Fruit fly (Drosophila melanogaster): ENCODE measurements around the gene S.

Gene S

dm6 chr2L:1070332-1070731, 7.3 kb downstream of the S start (continued):
- TF ChIP-seq N (GFP tag; optimal IDR thresholded peaks at IDR 0.05) (no peak), sage (GFP tag; optimal IDR thresholded peaks at IDR 0.05) (no peak), Vsx2 (GFP tag; optimal IDR thresholded peaks at IDR 0.05; ENCODE audit: partially characterized antibody) (no peak), CG32264 (GFP tag; optimal IDR thresholded peaks at IDR 0.05) (no peak), Mio (GFP tag; optimal IDR thresholded peaks at IDR 0.05) (no peak)

dm6 chr2L:1069475-1069874, 8.1 kb downstream of the S start:
- peak; percentile 29 for TF ChIP-seq psq (GFP tag; optimal IDR thresholded peaks at IDR 0.05)
- no peak for TF ChIP-seq HLH106 (tag; optimal IDR thresholded peaks at IDR 0.05)
- TF ChIP-seq N (GFP tag; optimal IDR thresholded peaks at IDR 0.05): no peak
- TF ChIP-seq fru (GFP tag; optimal IDR thresholded peaks at IDR 0.05): peak; percentile 26
- TF ChIP-seq brk (GFP tag; optimal IDR thresholded peaks at IDR 0.05): no peak
- TF ChIP-seq Dfd (GFP tag; optimal IDR thresholded peaks at IDR 0.05): no peak
- TF ChIP-seq usp (GFP tag; optimal IDR thresholded peaks at IDR 0.05): no peak
- TF ChIP-seq dl (GFP tag; optimal IDR thresholded peaks at IDR 0.05; ENCODE audit: insufficient read depth in 1 of 2, partially characterized antibody in 2 of 2): no peak
- no peak for TF ChIP-seq h (GFP tag; optimal IDR thresholded peaks at IDR 0.05)
- no peak for TF ChIP-seq Hr83 (GFP tag; optimal IDR thresholded peaks at IDR 0.05; ENCODE audit: poor library complexity, severe bottlenecking)
- TF ChIP-seq Mio (GFP tag; optimal IDR thresholded peaks at IDR 0.05): no peak
- TF ChIP-seq sage (GFP tag; optimal IDR thresholded peaks at IDR 0.05): no peak
- no peak for TF ChIP-seq Jra (GFP tag; optimal IDR thresholded peaks at IDR 0.05)
- no peak for TF ChIP-seq Myc (optimal IDR thresholded peaks at IDR 0.05)
- no peak for TF ChIP-seq Sp1 (GFP tag; optimal IDR thresholded peaks at IDR 0.05)
- TF ChIP-seq Rel (GFP tag; optimal IDR thresholded peaks at IDR 0.05): no peak
- TF ChIP-seq Rel (tag; optimal IDR thresholded peaks at IDR 0.05): no peak
- no peak for TF ChIP-seq CG32264 (GFP tag; optimal IDR thresholded peaks at IDR 0.05)
- no peak for TF ChIP-seq Abd-B (GFP tag; optimal IDR thresholded peaks at IDR 0.05)
- no peak for TF ChIP-seq lola (GFP tag; optimal IDR thresholded peaks at IDR 0.05)
- TF ChIP-seq Hnf4 (GFP tag; optimal IDR thresholded peaks at IDR 0.05): peak; percentile 23
- no peak for TF ChIP-seq pan (optimal IDR thresholded peaks at IDR 0.05)
- TF ChIP-seq tai (GFP tag; optimal IDR thresholded peaks at IDR 0.05): no peak
- no peak for TF ChIP-seq dmrt93B (GFP tag; optimal IDR thresholded peaks at IDR 0.05)
- TF ChIP-seq CrebA (GFP tag; optimal IDR thresholded peaks at IDR 0.05; ENCODE audit: borderline replicate concordance): no peak
- TF ChIP-seq jim (GFP tag; optimal IDR thresholded peaks at IDR 0.05): no peak
- TF ChIP-seq woc (GFP tag; optimal IDR thresholded peaks at IDR 0.05): peak; percentile 6
- no peak for TF ChIP-seq Dif (GFP tag; optimal IDR thresholded peaks at IDR 0.05; ENCODE audit: partially characterized antibody)
- TF ChIP-seq dsf (GFP tag; optimal IDR thresholded peaks at IDR 0.05; ENCODE audit: borderline replicate concordance): no peak
- TF ChIP-seq foxo (GFP tag; optimal IDR thresholded peaks at IDR 0.05): peak in 1 of 2 experiments; percentile 7
- TF ChIP-seq ey (GFP tag; optimal IDR thresholded peaks at IDR 0.05): no peak
- no peak for TF ChIP-seq Hr78 (GFP tag; optimal IDR thresholded peaks at IDR 0.05)
- TF ChIP-seq rgr (GFP tag; optimal IDR thresholded peaks at IDR 0.05): peak; percentile 0
- TF ChIP-seq OdsH (GFP tag; optimal IDR thresholded peaks at IDR 0.05): no peak
- peak; percentile 8 for TF ChIP-seq br (GFP tag; optimal IDR thresholded peaks at IDR 0.05)

dm6 chr2L:1068517-1069107, 9.0 kb downstream of the S start:
- TF ChIP-seq Rel (GFP tag; optimal IDR thresholded peaks at IDR 0.05) (no peak), Rel (tag; optimal IDR thresholded peaks at IDR 0.05) (no peak), ey (GFP tag; optimal IDR thresholded peaks at IDR 0.05) (no peak), sv (GFP tag; optimal IDR thresholded peaks at IDR 0.05) (no peak), dmrt93B (GFP tag; optimal IDR thresholded peaks at IDR 0.05) (no peak), Hr78 (GFP tag; optimal IDR thresholded peaks at IDR 0.05) (no peak), Dfd (GFP tag; optimal IDR thresholded peaks at IDR 0.05) (no peak), h (GFP tag; optimal IDR thresholded peaks at IDR 0.05) (no peak), N (GFP tag; optimal IDR thresholded peaks at IDR 0.05) (no peak), woc (GFP tag; optimal IDR thresholded peaks at IDR 0.05) (no peak), Dif (GFP tag; optimal IDR thresholded peaks at IDR 0.05; ENCODE audit: partially characterized antibody) (no peak), br (GFP tag; optimal IDR thresholded peaks at IDR 0.05) (no peak), Vsx2 (GFP tag; optimal IDR thresholded peaks at IDR 0.05; ENCODE audit: partially characterized antibody) (no peak), Abd-B (GFP tag; optimal IDR thresholded peaks at IDR 0.05) (no peak), fru (GFP tag; optimal IDR thresholded peaks at IDR 0.05) (no peak), lola (GFP tag; optimal IDR thresholded peaks at IDR 0.05) (no peak), rgr (GFP tag; optimal IDR thresholded peaks at IDR 0.05) (no peak)

Measured in whole organism, wandering third instar larva.